Worm (Caenorhabditis elegans) whole organism, L2 larva: ENCODE measurements around the gene enol-1.

ENCODE experiments used
- ama-1 ChIP-seq: fragments of 150-350 bp; optimal IDR thresholded peaks from 2 replicates; lab custom pipeline; 2018; ENCODE audit warnings: inconsistent platforms
- ceh-16 ChIP-seq: fragments of 150-350 bp; optimal IDR thresholded peaks from 2 replicates; lab custom pipeline; 2014; ENCODE audit warnings: missing biosample characterization, missing genetic modification characterization
- dmd-4 ChIP-seq: sonication (generic microtip); optimal IDR thresholded peaks from 2 replicates; lab custom pipeline; 2017; ENCODE audit warnings: missing biosample characterization, missing genetic modification characterization
- egl-27 ChIP-seq: sonication (generic microtip); optimal IDR thresholded peaks from 3 replicates; lab custom pipeline; 2017; ENCODE audit warnings: missing biosample characterization, missing genetic modification reagents, missing genetic modification characterization
- elt-3 ChIP-seq: sonication (generic microtip); optimal IDR thresholded peaks from 2 replicates; lab custom pipeline; 2017; ENCODE audit warnings: missing biosample characterization, missing genetic modification characterization
- mab-5 ChIP-seq: fragments of 150-350 bp; optimal IDR thresholded peaks from 2 replicates; lab custom pipeline; 2014; ENCODE audit warnings: missing biosample characterization, missing genetic modification characterization
- mdl-1 ChIP-seq, 2 experiments: fragments of 150-350 bp in 1 of 2; sonication (generic microtip) in 1 of 2; optimal IDR thresholded peaks; 2 replicates each; lab custom pipeline; 2017; ENCODE audit warnings: missing biosample characterization in 2 of 2, missing genetic modification characterization in 2 of 2
- nhr-10 ChIP-seq: sonication (generic microtip); optimal IDR thresholded peaks from 2 replicates; lab custom pipeline; 2017; ENCODE audit warnings: missing biosample characterization, missing genetic modification characterization
- nhr-237 ChIP-seq: fragments of 150-350 bp; optimal IDR thresholded peaks from 2 replicates; lab custom pipeline; 2014; ENCODE audit warnings: missing biosample characterization, missing genetic modification characterization
- nhr-25 ChIP-seq: fragments of 150-350 bp; sonication (generic microtip); optimal IDR thresholded peaks from 3 replicates; lab custom pipeline; 2014; ENCODE audit warnings: missing biosample characterization, missing genetic modification characterization
- sem-4 ChIP-seq: fragments of 150-350 bp; optimal IDR thresholded peaks from 2 replicates; lab custom pipeline; 2014; ENCODE audit warnings: missing biosample characterization, missing genetic modification reagents, missing genetic modification characterization
- unc-62 ChIP-seq: fragments of 150-350 bp; optimal IDR thresholded peaks from 2 replicates; lab custom pipeline; 2014; ENCODE audit warnings: missing biosample characterization, missing genetic modification reagents, missing genetic modification characterization

- no peak for TF ChIP-seq nhr-237 (tag; lab: Kevin White, UChicago)
- no peak for TF ChIP-seq elt-3 (tag; lab: Kevin White, UChicago)
- TF ChIP-seq dmd-4 = no peak
- no peak for TF ChIP-seq ceh-16 (tag; lab: Kevin White, UChicago)
- no peak for TF ChIP-seq mab-5 (tag; lab: Kevin White, UChicago)
- TF ChIP-seq ama-1 (lab: Kevin White, UChicago) = no peak
- no peak for TF ChIP-seq egl-27
- no peak for TF ChIP-seq nhr-25
- no peak for TF ChIP-seq mdl-1 (tag; optimal IDR thresholded peaks at IDR 0.05; lab: Kevin White, UChicago)
- TF ChIP-seq nhr-10 = no peak
- no peak for TF ChIP-seq sem-4
- TF ChIP-seq unc-62 (GFP tag; lab: Kevin White, UChicago) = no peak
Observed at ce11 chrII:8973516-8974043, 42.8 kb downstream of the enol-1 start, which contains the start of gene tomm-40.
